Worm (Caenorhabditis elegans): ENCODE data around the gene K03B4.6.

Gene K03B4.6

ce11 chrV:4640501-4641150, 35.4 kb downstream of the K03B4.6 start:
- TF ChIP-seq ceh-22 (tag; optimal IDR thresholded peaks at IDR 0.05) (no peak), unc-86 (tag; optimal IDR thresholded peaks at IDR 0.05) (no peak), F13H6.1 (tag; optimal IDR thresholded peaks at IDR 0.05) (no peak), rnt-1 (tag; optimal IDR thresholded peaks at IDR 0.05) (no peak), sox-4 (tag; optimal IDR thresholded peaks at IDR 0.05) (no peak), mec-3 (tag; optimal IDR thresholded peaks at IDR 0.05; ENCODE audit: borderline replicate concordance) (no peak), ceh-18 (tag; optimal IDR thresholded peaks at IDR 0.05) (no peak), fkh-6 (tag; optimal IDR thresholded peaks at IDR 0.05) (no peak), lin-11 (tag; optimal IDR thresholded peaks at IDR 0.05) (no peak), ets-4 (tag; optimal IDR thresholded peaks at IDR 0.05) (no peak), pha-2 (tag; optimal IDR thresholded peaks at IDR 0.05) (no peak), fax-1 (tag; optimal IDR thresholded peaks at IDR 0.05) (no peak), tbx-7 (tag; optimal IDR thresholded peaks at IDR 0.05) (no peak), dmd-4 (tag; optimal IDR thresholded peaks at IDR 0.05; ENCODE audit: borderline replicate concordance) (no peak), ceh-19 (GFP tag; optimal IDR thresholded peaks at IDR 0.05) (no peak), Y22D7AL.16 (tag; optimal IDR thresholded peaks at IDR 0.05) (no peak), K09A11.1 (tag; optimal IDR thresholded peaks at IDR 0.05; ENCODE audit: insufficient read depth) (no peak)

- TF ChIP-seq madf-2 (tag; optimal IDR thresholded peaks at IDR 0.05) (no peak), nhr-11 (tag; optimal IDR thresholded peaks at IDR 0.05) (no peak), sox-2 (GFP tag; IDR thresholded peaks at IDR 0.05) (no peak), sdc-2 (tag; optimal IDR thresholded peaks at IDR 0.05) (no peak), unc-42 (tag; optimal IDR thresholded peaks at IDR 0.05) (no peak), hlh-15 (tag; optimal IDR thresholded peaks at IDR 0.05) (no peak), gmeb-2 (tag; optimal IDR thresholded peaks at IDR 0.05) (no peak), ref-2 (tag; optimal IDR thresholded peaks at IDR 0.05) (no peak), unc-55 (GFP tag; optimal IDR thresholded peaks at IDR 0.05) (no peak), lin-11 (tag; optimal IDR thresholded peaks at IDR 0.05) (no peak), ceh-14 (tag; optimal IDR thresholded peaks at IDR 0.05) (no peak), odd-2 (tag; optimal IDR thresholded peaks at IDR 0.05) (no peak), nfya-1 (tag; optimal IDR thresholded peaks at IDR 0.05) (no peak), elt-4 (tag; optimal IDR thresholded peaks at IDR 0.05) (no peak), elt-2 (tag; optimal IDR thresholded peaks at IDR 0.05) (no peak), K02D7.2 (tag; optimal IDR thresholded peaks at IDR 0.05) (no peak), dve-1 (tag; optimal IDR thresholded peaks at IDR 0.05) (no peak), ahr-1 (tag; optimal IDR thresholded peaks at IDR 0.05) (no peak), ceh-48 (tag; optimal IDR thresholded peaks at IDR 0.05) (no peak), ceh-2 (tag; optimal IDR thresholded peaks at IDR 0.05) (no peak)
These were observed 38.8 kb downstream of the K03B4.6 start for ce11 chrV:4637153-4637552.

- TF ChIP-seq elt-2 (tag; optimal IDR thresholded peaks at IDR 0.05) (peak; percentile 28), odd-2 (tag; optimal IDR thresholded peaks at IDR 0.05) (no peak)
These were observed 45.7 kb downstream of the K03B4.6 start for ce11 chrV:4630267-4630666.

- TF ChIP-seq rnt-1 (tag; optimal IDR thresholded peaks at IDR 0.05): peak; percentile 56
- no peak for TF ChIP-seq npax-4 (tag; optimal IDR thresholded peaks at IDR 0.05)
These were observed 47.5 kb downstream of the K03B4.6 start, which contains the start of gene pmt-2 for ce11 chrV:4628517-4628930. TSS of gene pmt-2 (plus strand) at chrV:4628580.
